Worm (Caenorhabditis elegans) whole organism, early embryonic: ENCODE results near the gene aagr-1.
"Not testable (repeated sequence)": the region's sequence is repeated elsewhere in the genome, so short reads cannot be mapped to it uniquely, and the experiment has no call there.

ENCODE experiments used
- ama-1 ChIP-seq: fragments of 150-350 bp; optimal IDR thresholded peaks from 2 replicates; lab custom pipeline; 2014
- flt-1 ChIP-seq: fragments of 200-800 bp; sonication (Bioruptor generic); IDR thresholded peaks from 2 replicates; pipeline ENCODE4 v1.3.6; 2022; ENCODE audit warnings: missing genetic modification characterization, missing compliant biosample characterization
- sea-1 ChIP-seq: fragments of 200-800 bp; sonication (Bioruptor generic); conservative IDR thresholded peaks from 2 replicates; pipeline ENCODE4 v1.3.6; 2022; ENCODE audit warnings: missing genetic modification characterization, missing compliant biosample characterization

ce11 chrIV:8389139-8389538 is 22.8 kb downstream of the aagr-1 start, which contains the start of gene D2096.10:
- not testable (repeated sequence) for TF ChIP-seq sea-1 (GFP tag; lab: Robert Waterston, UW); flt-1 (GFP tag; lab: Robert Waterston, UW); ama-1
